Worm (Caenorhabditis elegans) whole organism, L4/young adult: Measurements from ENCODE around the gene gtf-2E1.

Experiments
- W03F9.2 ChIP-seq: fragments of 150-350 bp; optimal IDR thresholded peaks from 2 replicates; lab custom pipeline; 2014; ENCODE audit warnings: missing biosample characterization, missing genetic modification characterization
- dao-5 ChIP-seq: sonication (generic microtip); optimal IDR thresholded peaks from 2 replicates; lab custom pipeline; 2016; ENCODE audit warnings: missing genotype, missing genetic modification characterization, moderate library complexity, missing compliant biosample characterization
- him-1 ChIP-seq: sonication (generic microtip); optimal IDR thresholded peaks from 2 replicates; lab custom pipeline; 2016; ENCODE audit warnings: missing genotype, missing genetic modification reagents, missing genetic modification characterization, missing compliant biosample characterization

gtf-2E1 gene

ce11 chrIV:17273602-17274110 lies 18.6 kb downstream of the gtf-2E1 start, which contains the start of gene gln-5:
gln-5 (minus strand) TSS chrIV:17273652.
- TF ChIP-seq W03F9.2 (tag; lab: Kevin White, UChicago) = no peak
- no peak for TF ChIP-seq dao-5 (tag; lab: Kevin White, UChicago)
- no peak for TF ChIP-seq him-1 (tag; lab: Kevin White, UChicago)

- TF ChIP-seq him-1 (tag; lab: Kevin White, UChicago) = no peak
- no peak for TF ChIP-seq W03F9.2 (tag; lab: Kevin White, UChicago)
- no peak for TF ChIP-seq dao-5 (tag; lab: Kevin White, UChicago)
These were observed 20.2 kb downstream of the gtf-2E1 start, which contains the start of gene lhfp-4 for ce11 chrIV:17275281-17275680. lhfp-4 (plus strand) TSS chrIV:17275581.

- no peak for TF ChIP-seq W03F9.2 (tag; lab: Kevin White, UChicago)
- TF ChIP-seq dao-5 (tag; lab: Kevin White, UChicago) = no peak
- TF ChIP-seq him-1 (tag; lab: Kevin White, UChicago) = no peak
These were observed 21.8 kb downstream of the gtf-2E1 start, which contains the start of gene clec-196 for ce11 chrIV:17276705-17277458. clec-196 (plus strand) TSS chrIV:17276956.

ce11 chrIV:17277459-17278173 lies 22.5 kb downstream of the gtf-2E1 start:
- TF ChIP-seq him-1 (tag; lab: Kevin White, UChicago) (no peak), dao-5 (tag; lab: Kevin White, UChicago) (no peak), W03F9.2 (tag; lab: Kevin White, UChicago) (no peak)

- TF ChIP-seq dao-5 (tag; lab: Kevin White, UChicago) (peak; percentile 8), W03F9.2 (tag; lab: Kevin White, UChicago) (peak; percentile 93), him-1 (tag; lab: Kevin White, UChicago) (peak; percentile 98)
These were observed 23.3 kb downstream of the gtf-2E1 start for ce11 chrIV:17278363-17278762.

- TF ChIP-seq dao-5 (tag; lab: Kevin White, UChicago) (no peak), W03F9.2 (tag; lab: Kevin White, UChicago) (no peak), him-1 (tag; lab: Kevin White, UChicago) (no peak)
These were observed 23.9 kb downstream of the gtf-2E1 start, which contains the start of gene hsp-1 for ce11 chrIV:17278861-17279591. hsp-1 (plus strand) TSS chrIV:17278959.

ce11 chrIV:17279592-17280440 lies 24.7 kb downstream of the gtf-2E1 start:
- TF ChIP-seq W03F9.2 (tag; lab: Kevin White, UChicago) (no peak), dao-5 (tag; lab: Kevin White, UChicago) (no peak), him-1 (tag; lab: Kevin White, UChicago) (no peak)

ce11 chrIV:17280441-17280939 lies 25.4 kb downstream of the gtf-2E1 start:
- TF ChIP-seq him-1 (tag; lab: Kevin White, UChicago) = no peak
- TF ChIP-seq W03F9.2 (tag; lab: Kevin White, UChicago) = no peak
- no peak for TF ChIP-seq dao-5 (tag; lab: Kevin White, UChicago)

- TF ChIP-seq dao-5 (tag; lab: Kevin White, UChicago) (no peak), W03F9.2 (tag; lab: Kevin White, UChicago) (peak; percentile 91), him-1 (tag; lab: Kevin White, UChicago) (peak; percentile 58)
These were observed 26.2 kb downstream of the gtf-2E1 start for ce11 chrIV:17281060-17282021.

ce11 chrIV:17284099-17284498 lies 29.0 kb downstream of the gtf-2E1 start, which contains the start of gene nra-1:
nra-1 (minus strand) TSS chrIV:17284199.
- TF ChIP-seq dao-5 (tag; lab: Kevin White, UChicago) = no peak
- no peak for TF ChIP-seq him-1 (tag; lab: Kevin White, UChicago)
- TF ChIP-seq W03F9.2 (tag; lab: Kevin White, UChicago) = no peak
